Worm (Caenorhabditis elegans): ENCODE results near the gene best-15.

DNA sequence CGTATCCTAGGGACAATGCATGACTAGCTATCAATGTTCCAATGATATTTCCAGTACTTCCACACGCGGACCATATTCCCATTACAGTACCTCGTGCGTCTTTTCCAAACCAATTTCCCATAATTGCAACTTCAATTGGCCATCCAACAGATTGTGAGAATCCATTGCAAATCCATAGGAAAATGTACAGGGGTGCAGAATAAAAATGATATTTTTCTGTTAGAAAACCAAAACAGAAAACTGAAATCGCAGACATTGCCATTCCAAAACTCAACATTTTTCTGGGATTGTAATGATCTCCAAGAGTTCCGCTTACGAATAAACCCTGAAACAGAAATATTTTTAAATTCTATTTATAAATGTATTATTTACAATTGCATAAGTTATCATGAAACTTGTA, 19.1 kb upstream of the best-15 start:
- TF ChIP-seq che-1 (tag; optimal IDR thresholded peaks at IDR 0.05): no peak
- TF ChIP-seq hlh-30 (tag; optimal IDR thresholded peaks at IDR 0.05; ENCODE audit: insufficient read depth): no peak
- no peak for TF ChIP-seq syd-9 (tag; optimal IDR thresholded peaks at IDR 0.05)
- TF ChIP-seq lin-11 (tag; optimal IDR thresholded peaks at IDR 0.05): no peak

Data from whole organism, late embryonic.